Fruit fly (Drosophila melanogaster): Measurements from ENCODE around the gene CG6040.

- no peak for TF ChIP-seq cic (GFP tag; optimal IDR thresholded peaks at IDR 0.05)
- TF ChIP-seq tj (GFP tag; optimal IDR thresholded peaks at IDR 0.05) = no peak
These were observed 32.6 kb upstream of the CG6040 start for dm6 chr3R:19064037-19064664.

Measured in whole organism, adult.